Fruit fly (Drosophila melanogaster): ENCODE results near the gene Socs16D.

The Socs16D gene

DNA sequence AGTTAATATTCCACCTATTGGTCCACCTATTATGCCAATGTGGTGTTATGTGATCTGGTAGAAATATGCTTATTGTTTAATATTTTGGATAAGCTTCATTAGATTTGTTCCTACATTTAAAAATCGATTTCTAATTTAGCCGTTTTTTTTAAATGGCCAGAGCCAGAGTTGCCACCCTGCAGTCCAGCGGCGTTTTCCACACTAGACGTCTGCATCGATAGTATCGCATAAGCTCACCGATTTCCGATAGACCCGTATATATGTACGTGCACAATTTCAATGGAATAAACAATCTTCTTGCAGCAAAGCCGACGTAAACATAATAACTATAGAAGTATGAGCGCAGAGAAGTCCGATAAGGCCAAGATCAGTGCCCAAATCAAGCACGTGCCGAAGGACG is 14.6 kb upstream of the Socs16D start, which contains the start of gene Taf9 (continued):
- no peak for TF ChIP-seq schlank (tag; optimal IDR thresholded peaks at IDR 0.05)
- no peak for TF ChIP-seq fd64A (GFP tag; optimal IDR thresholded peaks at IDR 0.05)
- no peak for TF ChIP-seq dan (GFP tag; IDR thresholded peaks at IDR 0.05)
- TF ChIP-seq jing (GFP tag; optimal IDR thresholded peaks at IDR 0.05) = no peak
- no peak for TF ChIP-seq sens-2 (GFP tag; IDR thresholded peaks at IDR 0.05)
- TF ChIP-seq CoRest (tag; optimal IDR thresholded peaks at IDR 0.05) = no peak
- no peak for TF ChIP-seq CG8388 (GFP tag; optimal IDR thresholded peaks at IDR 0.05)
- no peak for TF ChIP-seq ac (GFP tag; optimal IDR thresholded peaks at IDR 0.05)
- no peak for TF ChIP-seq CG7745 (tag; optimal IDR thresholded peaks at IDR 0.05)
- TF ChIP-seq dysf (GFP tag; IDR thresholded peaks at IDR 0.05) = no peak
- no peak for TF ChIP-seq gt (GFP tag; IDR thresholded peaks at IDR 0.05)
- no peak for TF ChIP-seq Bteb2 (GFP tag; optimal IDR thresholded peaks at IDR 0.05)
- TF ChIP-seq scrt (GFP tag; optimal IDR thresholded peaks at IDR 0.05) = no peak
- TF ChIP-seq Adf1 (GFP tag; IDR thresholded peaks at IDR 0.05) = no peak
- TF ChIP-seq CG12299 (tag; optimal IDR thresholded peaks at IDR 0.05) = no peak
- TF ChIP-seq CG8290 (GFP tag; optimal IDR thresholded peaks at IDR 0.05) = no peak
- TF ChIP-seq CG8290 (tag; optimal IDR thresholded peaks at IDR 0.05) = peak in 1 of 2 experiments; percentile 31
- no peak for TF ChIP-seq CG7839 (tag; optimal IDR thresholded peaks at IDR 0.05)
- no peak for TF ChIP-seq ftz-f1 (GFP tag; optimal IDR thresholded peaks at IDR 0.05)
- TF ChIP-seq peb (GFP tag; IDR thresholded peaks at IDR 0.05) = no peak
- TF ChIP-seq CG15073 (GFP tag; optimal IDR thresholded peaks at IDR 0.05) = no peak
- TF ChIP-seq cas (GFP tag; IDR thresholded peaks at IDR 0.05) = no peak
- TF ChIP-seq CG12104 (GFP tag; optimal IDR thresholded peaks at IDR 0.05) = no peak
- no peak for TF ChIP-seq Hr51 (GFP tag; optimal IDR thresholded peaks at IDR 0.05)
- TF ChIP-seq CG16815 (GFP tag; optimal IDR thresholded peaks at IDR 0.05) = no peak
- no peak for TF ChIP-seq chm (GFP tag; IDR thresholded peaks at IDR 0.05)
- TF ChIP-seq CG18764 (GFP tag; optimal IDR thresholded peaks at IDR 0.05) = no peak
- no peak for TF ChIP-seq croc (GFP tag; conservative IDR thresholded peaks at IDR 0.05)
- 0 out of 3 replicates have a peak, but pooled peaks have one; percentile 15 for TF ChIP-seq Dbx (GFP tag; IDR thresholded peaks at IDR 0.05)
- no peak for TF ChIP-seq CG17612 (GFP tag; IDR thresholded peaks at IDR 0.05)
- TF ChIP-seq nau (GFP tag; optimal IDR thresholded peaks at IDR 0.05) = no peak
- no peak for TF ChIP-seq Six4 (GFP tag; optimal IDR thresholded peaks at IDR 0.05)
- TF ChIP-seq fd3F (GFP tag; optimal IDR thresholded peaks at IDR 0.05) = no peak
- peak; percentile 3 for TF ChIP-seq B-H2 (GFP tag; optimal IDR thresholded peaks at IDR 0.05)
- TF ChIP-seq CG5245 (GFP tag; optimal IDR thresholded peaks at IDR 0.05) = no peak
- TF ChIP-seq unc-4 (GFP tag; IDR thresholded peaks at IDR 0.05; ENCODE audit: partially characterized antibody) = peak; percentile 89
- no peak for TF ChIP-seq Hr78 (GFP tag; optimal IDR thresholded peaks at IDR 0.05)
- no peak for TF ChIP-seq CG8089 (GFP tag; optimal IDR thresholded peaks at IDR 0.05)
- no peak for TF ChIP-seq CG1792 (GFP tag; optimal IDR thresholded peaks at IDR 0.05)
- no peak for TF ChIP-seq CG6175 (GFP tag; IDR thresholded peaks at IDR 0.05)
- TF ChIP-seq CG15696 (tag; optimal IDR thresholded peaks at IDR 0.05) = no peak
- TF ChIP-seq CG10565 (GFP tag; optimal IDR thresholded peaks at IDR 0.05) = no peak
- TF ChIP-seq aop (GFP tag; IDR thresholded peaks at IDR 0.05) = no peak
- no peak for TF ChIP-seq Dad (GFP tag; optimal IDR thresholded peaks at IDR 0.05)
- peak; percentile 90 for TF ChIP-seq hbn (GFP tag; IDR thresholded peaks at IDR 0.05; ENCODE audit: partially characterized antibody)
- TF ChIP-seq CG11456 (GFP tag; IDR thresholded peaks at IDR 0.05) = no peak
- TF ChIP-seq kni (GFP tag; optimal IDR thresholded peaks at IDR 0.05) = no peak
- TF ChIP-seq fu2 (GFP tag; optimal IDR thresholded peaks at IDR 0.05) = no peak
- no peak for TF ChIP-seq pho (GFP tag; optimal IDR thresholded peaks at IDR 0.05)
- TF ChIP-seq sob (GFP tag; IDR thresholded peaks at IDR 0.05) = no peak
- TF ChIP-seq CG6254 (GFP tag; optimal IDR thresholded peaks at IDR 0.05) = no peak
- TF ChIP-seq CG7987 (GFP tag; optimal IDR thresholded peaks at IDR 0.05) = no peak
